Worm (Caenorhabditis elegans): ENCODE measurements around the gene pst-1.

Gene pst-1

ce11 chrV:5991490-5992069 is 48.3 kb downstream of the pst-1 start (continued):
- TF ChIP-seq mxl-2 (GFP tag; conservative IDR thresholded peaks at IDR 0.05) = no peak
- peak; percentile 96 for TF ChIP-seq aha-1 (tag)
- TF ChIP-seq pqm-1 (tag; optimal IDR thresholded peaks at IDR 0.05) = peak; percentile 61
- TF ChIP-seq mep-1 (tag; optimal IDR thresholded peaks at IDR 0.05) = peak; percentile 67
- peak; percentile 69 for TF ChIP-seq hmg-1.1 (GFP tag; IDR thresholded peaks at IDR 0.05)
- no peak for TF ChIP-seq dpl-1 (GFP tag; optimal IDR thresholded peaks at IDR 0.05)
- TF ChIP-seq tag-97 (GFP tag; IDR thresholded peaks at IDR 0.05) = no peak
- TF ChIP-seq mxl-3 (GFP tag; optimal IDR thresholded peaks at IDR 0.05) = peak; percentile 34
- TF ChIP-seq dmd-6 (GFP tag; IDR thresholded peaks at IDR 0.05) = peak; percentile 65
- TF ChIP-seq hif-1 (tag; optimal IDR thresholded peaks at IDR 0.05) = peak in 1 of 2 experiments; percentile 7

- TF ChIP-seq aha-1 (tag) (peak; percentile 17), egl-27 (tag; optimal IDR thresholded peaks at IDR 0.05) (no peak), daf-16 (GFP tag; optimal IDR thresholded peaks at IDR 0.05) (peak in 1 of 2 experiments; percentile 30), daf-16 (tag; optimal IDR thresholded peaks at IDR 0.05) (no peak), nhr-25 (tag; optimal IDR thresholded peaks at IDR 0.05; ENCODE audit: borderline replicate concordance, insufficient read depth) (no peak)
Measured at ce11 chrV:5995598-5995997, 52.3 kb downstream of the pst-1 start.

- TF ChIP-seq ceh-32 (tag; optimal IDR thresholded peaks at IDR 0.05; ENCODE audit: poor library complexity) = no peak
- TF ChIP-seq F37D6.2 (tag; optimal IDR thresholded peaks at IDR 0.05) = no peak
- TF ChIP-seq unc-130 (GFP tag; optimal IDR thresholded peaks at IDR 0.05) = peak; percentile 18
- TF ChIP-seq spr-1 (tag; optimal IDR thresholded peaks at IDR 0.05) = no peak
- TF ChIP-seq dpl-1 (GFP tag; optimal IDR thresholded peaks at IDR 0.05) = no peak
- TF ChIP-seq ZK546.5 (tag; optimal IDR thresholded peaks at IDR 0.05) = no peak
- peak; percentile 32 for TF ChIP-seq F49E8.2 (tag; optimal IDR thresholded peaks at IDR 0.05; ENCODE audit: borderline replicate concordance)
- no peak for TF ChIP-seq ztf-11 (tag; optimal IDR thresholded peaks at IDR 0.05)
- TF ChIP-seq rbr-2 (tag; optimal IDR thresholded peaks at IDR 0.05) = no peak
- peak; percentile 44; the same call in 1 of the 2 replicates for TF ChIP-seq lin-38 (GFP tag; IDR thresholded peaks at IDR 0.05)
- no peak for TF ChIP-seq attf-4 (tag; optimal IDR thresholded peaks at IDR 0.05)
- no peak for TF ChIP-seq lin-15B (tag; optimal IDR thresholded peaks at IDR 0.05)
- peak; percentile 63; the same call in 1 of the 2 replicates for TF ChIP-seq Y48G9A.11 (GFP tag; IDR thresholded peaks at IDR 0.05)
- no peak for TF ChIP-seq ceh-62 (tag; optimal IDR thresholded peaks at IDR 0.05)
- no peak for TF ChIP-seq lin-13 (GFP tag; optimal IDR thresholded peaks at IDR 0.05)
- no peak for TF ChIP-seq hif-1 (tag; optimal IDR thresholded peaks at IDR 0.05)
- TF ChIP-seq fos-1 (tag; optimal IDR thresholded peaks at IDR 0.05) = no peak
- TF ChIP-seq snpc-1.2 (GFP tag; IDR thresholded peaks at IDR 0.05) = 0 out of 2 replicates have a peak, but pooled peaks have one; percentile 27
- TF ChIP-seq ZK337.2 (GFP tag; IDR thresholded peaks at IDR 0.05) = no peak
Measured at ce11 chrV:5996114-5996513, 52.8 kb downstream of the pst-1 start, which contains the start of gene cpg-4. Gene cpg-4, plus strand, starts transcription at chrV:5996416.

- TF ChIP-seq aha-1 (tag) (peak; percentile 95), fos-1 (tag; optimal IDR thresholded peaks at IDR 0.05) (no peak), madf-5 (GFP tag; IDR thresholded peaks at IDR 0.05) (peak in 1 of 2 experiments; percentile 59; a peak in 1 of 4 replicates), lin-13 (GFP tag; optimal IDR thresholded peaks at IDR 0.05) (peak; percentile 81), snpc-1.2 (GFP tag; IDR thresholded peaks at IDR 0.05) (no peak), daf-19 (GFP tag; conservative IDR thresholded peaks at IDR 0.05) (no peak), zfp-2 (tag; optimal IDR thresholded peaks at IDR 0.05) (no peak), spr-3 (GFP tag; optimal IDR thresholded peaks at IDR 0.05) (peak; percentile 66), lin-1 (GFP tag; IDR thresholded peaks at IDR 0.05) (peak; percentile 97), vab-7 (GFP tag; IDR thresholded peaks at IDR 0.05) (no peak), rbr-2 (tag; optimal IDR thresholded peaks at IDR 0.05) (peak; percentile 91), nhr-42 (GFP tag; IDR thresholded peaks at IDR 0.05) (peak; percentile 91), tra-1 (GFP tag; IDR thresholded peaks at IDR 0.05) (peak; percentile 94), lin-15B (tag; optimal IDR thresholded peaks at IDR 0.05) (no peak), daf-12 (tag; optimal IDR thresholded peaks at IDR 0.05) (no peak), nhr-25 (tag; optimal IDR thresholded peaks at IDR 0.05; ENCODE audit: borderline replicate concordance, insufficient read depth) (peak; percentile 81), tag-97 (GFP tag; IDR thresholded peaks at IDR 0.05) (no peak), pqm-1 (tag; optimal IDR thresholded peaks at IDR 0.05) (peak; percentile 62), set-16 (GFP tag; IDR thresholded peaks at IDR 0.05) (peak; percentile 68), snpc-4 (tag; optimal IDR thresholded peaks at IDR 0.05) (no peak), T26A8.4 (GFP tag; IDR thresholded peaks at IDR 0.05) (peak; percentile 93), mes-2 (tag; optimal IDR thresholded peaks at IDR 0.05; ENCODE audit: poor library complexity, severe bottlenecking) (peak; percentile 74), ztf-7 (tag; optimal IDR thresholded peaks at IDR 0.05) (peak; percentile 86)
Measured at ce11 chrV:6000368-6000802, 57.1 kb downstream of the pst-1 start.
